Worm (Caenorhabditis elegans): ENCODE data around the gene eea-1.
A peak's percentile ranks its signal among the peaks of the same experiment; 100 is the strongest.

Gene eea-1

ce11 chrV:13462974-13463373 lies 34.2 kb downstream of the eea-1 start, which contains the start of gene frm-10 (continued):
- TF ChIP-seq nhr-10 (tag; optimal IDR thresholded peaks at IDR 0.05) (peak; percentile 14), elt-1 (tag; optimal IDR thresholded peaks at IDR 0.05) (no peak), ztf-4 (tag; optimal IDR thresholded peaks at IDR 0.05) (peak; percentile 25)

- TF ChIP-seq crh-2 (tag; optimal IDR thresholded peaks at IDR 0.05) (no peak), nhr-129 (tag; optimal IDR thresholded peaks at IDR 0.05) (peak; percentile 50), nhr-77 (tag; optimal IDR thresholded peaks at IDR 0.05) (no peak), lin-39 (tag; optimal IDR thresholded peaks at IDR 0.05) (no peak), ztf-4 (tag; optimal IDR thresholded peaks at IDR 0.05) (no peak), nhr-21 (tag; optimal IDR thresholded peaks at IDR 0.05) (no peak), alr-1 (tag; optimal IDR thresholded peaks at IDR 0.05) (no peak), lsy-2 (tag; optimal IDR thresholded peaks at IDR 0.05) (peak in 1 of 2 experiments; percentile 33), unc-55 (GFP tag; optimal IDR thresholded peaks at IDR 0.05) (peak; percentile 37), ztf-1 (GFP tag; conservative IDR thresholded peaks at IDR 0.05) (no peak), elt-3 (tag; optimal IDR thresholded peaks at IDR 0.05) (no peak), C34F6.9 (tag; optimal IDR thresholded peaks at IDR 0.05) (peak; percentile 52), unc-62 (GFP tag; optimal IDR thresholded peaks at IDR 0.05) (no peak), ztf-11 (tag; optimal IDR thresholded peaks at IDR 0.05) (no peak)
Observed at ce11 chrV:13459323-13459722, 37.8 kb downstream of the eea-1 start, which contains the start of gene bath-39. Gene bath-39, plus strand, starts transcription at chrV:13459459.

- no peak for TF ChIP-seq peb-1 (tag; optimal IDR thresholded peaks at IDR 0.05)
- TF ChIP-seq ama-1 (optimal IDR thresholded peaks at IDR 0.05), result no peak
- no peak for TF ChIP-seq dmd-4 (tag; optimal IDR thresholded peaks at IDR 0.05)
- TF ChIP-seq alr-1 (tag; optimal IDR thresholded peaks at IDR 0.05), result no peak
- no peak for TF ChIP-seq elt-3 (tag; optimal IDR thresholded peaks at IDR 0.05)
- no peak for TF ChIP-seq elt-1 (tag; optimal IDR thresholded peaks at IDR 0.05)
- no peak for TF ChIP-seq lin-39 (tag; optimal IDR thresholded peaks at IDR 0.05)
- no peak for TF ChIP-seq fos-1 (tag; optimal IDR thresholded peaks at IDR 0.05)
- TF ChIP-seq nhr-23 (tag; optimal IDR thresholded peaks at IDR 0.05), result no peak
- TF ChIP-seq C34F6.9 (tag; optimal IDR thresholded peaks at IDR 0.05), result peak; percentile 43
- TF ChIP-seq mab-5 (tag; optimal IDR thresholded peaks at IDR 0.05), result peak; percentile 0
- TF ChIP-seq unc-55 (GFP tag; optimal IDR thresholded peaks at IDR 0.05), result no peak
Observed at ce11 chrV:13457858-13458257, 39.3 kb downstream of the eea-1 start, which contains the start of gene F25H9.2. Gene F25H9.2, plus strand, starts transcription at chrV:13458083.

ce11 chrV:13455448-13455847 lies 41.7 kb downstream of the eea-1 start, which contains the start of gene lurp-3:
Gene lurp-3, plus strand, starts transcription at chrV:13455748.
- no peak for TF ChIP-seq blmp-1 (tag; optimal IDR thresholded peaks at IDR 0.05; ENCODE audit: insufficient read depth)
- no peak for TF ChIP-seq ama-1 (optimal IDR thresholded peaks at IDR 0.05)
- no peak for TF ChIP-seq nhr-12 (tag; optimal IDR thresholded peaks at IDR 0.05)
- TF ChIP-seq ztf-4 (tag; optimal IDR thresholded peaks at IDR 0.05), result no peak
- TF ChIP-seq ceh-82 (tag; optimal IDR thresholded peaks at IDR 0.05), result no peak
- no peak for TF ChIP-seq C34F6.9 (tag; optimal IDR thresholded peaks at IDR 0.05)
- no peak for TF ChIP-seq ceh-16 (tag; optimal IDR thresholded peaks at IDR 0.05)
- no peak for TF ChIP-seq fos-1 (tag; optimal IDR thresholded peaks at IDR 0.05)
- TF ChIP-seq Y55F3AM.14 (GFP tag; optimal IDR thresholded peaks at IDR 0.05), result no peak
- TF ChIP-seq zag-1 (tag; optimal IDR thresholded peaks at IDR 0.05), result no peak
- no peak for TF ChIP-seq sem-4 (tag; optimal IDR thresholded peaks at IDR 0.05)
- TF ChIP-seq sma-9 (GFP tag; optimal IDR thresholded peaks at IDR 0.05), result no peak
- TF ChIP-seq sma-9 (tag; optimal IDR thresholded peaks at IDR 0.05), result no peak
- no peak for TF ChIP-seq nhr-6 (tag; optimal IDR thresholded peaks at IDR 0.05)
- no peak for TF ChIP-seq nhr-10 (tag; optimal IDR thresholded peaks at IDR 0.05)
- TF ChIP-seq mdl-1 (tag; optimal IDR thresholded peaks at IDR 0.05), result no peak

- no peak for TF ChIP-seq ceh-16 (tag; optimal IDR thresholded peaks at IDR 0.05)
- TF ChIP-seq ceh-82 (tag; optimal IDR thresholded peaks at IDR 0.05), result no peak
- no peak for TF ChIP-seq dmd-4 (tag; optimal IDR thresholded peaks at IDR 0.05)
- no peak for TF ChIP-seq F13H6.1 (tag; optimal IDR thresholded peaks at IDR 0.05)
- no peak for TF ChIP-seq lin-11 (tag; optimal IDR thresholded peaks at IDR 0.05)
- TF ChIP-seq ztf-4 (tag; optimal IDR thresholded peaks at IDR 0.05), result no peak
Observed at ce11 chrV:13453334-13453733, 43.8 kb downstream of the eea-1 start, which contains the start of gene lurp-2. Gene lurp-2, plus strand, starts transcription at chrV:13453634.

All from whole organism, L2 larva.